Worm (Caenorhabditis elegans): ENCODE data around the gene panl-3.

DNA sequence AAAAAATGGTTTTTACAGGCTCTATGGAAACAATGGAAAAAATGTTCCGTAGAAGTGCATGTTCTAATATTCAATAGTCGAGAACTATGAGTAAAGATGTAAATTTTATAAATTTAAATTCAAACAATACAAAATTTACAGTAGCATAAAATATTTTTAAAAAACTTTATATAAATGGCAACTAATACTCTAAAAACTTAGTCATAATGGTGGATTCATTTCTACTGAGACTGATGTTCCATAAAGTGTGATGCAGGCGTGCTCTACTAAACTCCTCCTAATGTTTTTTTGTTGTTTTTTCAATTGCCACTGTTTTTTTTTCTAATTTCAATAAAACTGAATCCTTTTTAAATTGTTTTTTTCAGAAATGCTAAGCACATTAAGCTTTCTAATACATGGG, 10.7 kb upstream of the panl-3 start, which contains the start of gene gtap-2:
- TF ChIP-seq ztf-16 (tag; optimal IDR thresholded peaks at IDR 0.05) = no peak
- no peak for TF ChIP-seq elt-4 (tag; optimal IDR thresholded peaks at IDR 0.05)
- TF ChIP-seq K02D7.2 (tag; optimal IDR thresholded peaks at IDR 0.05) = no peak
- TF ChIP-seq K09A11.1 (tag; optimal IDR thresholded peaks at IDR 0.05; ENCODE audit: insufficient read depth) = no peak
- TF ChIP-seq nfya-1 (tag; optimal IDR thresholded peaks at IDR 0.05) = no peak
- TF ChIP-seq hlh-30 (tag; optimal IDR thresholded peaks at IDR 0.05; ENCODE audit: insufficient read depth) = no peak
- no peak for TF ChIP-seq fkh-6 (tag; optimal IDR thresholded peaks at IDR 0.05)
- TF ChIP-seq sox-4 (tag; optimal IDR thresholded peaks at IDR 0.05) = no peak
- peak; percentile 54 for TF ChIP-seq ets-4 (tag; optimal IDR thresholded peaks at IDR 0.05)
- TF ChIP-seq fkh-10 (GFP tag; optimal IDR thresholded peaks at IDR 0.05) = no peak
- TF ChIP-seq ceh-34 (tag; optimal IDR thresholded peaks at IDR 0.05) = no peak

All from whole organism, late embryonic.